Fruit fly (Drosophila melanogaster) whole organism, wandering third instar larva: ENCODE measurements around the gene CG13898.

ENCODE experiments used
- Abd-B ChIP-seq: fragments of >200 bp; optimal IDR thresholded peaks from 2 replicates; lab custom pipeline; 2017; ENCODE audit warnings: missing biosample characterization, missing genetic modification characterization
- CG32264 ChIP-seq: fragments of 200-800 bp; sonication (Bioruptor generic); optimal IDR thresholded peaks from 2 replicates; lab custom pipeline; 2016; ENCODE audit warnings: missing biosample characterization, missing genetic modification characterization
- CG9705 ChIP-seq: fragments of 200-800 bp; sonication (Bioruptor generic); optimal IDR thresholded peaks from 2 replicates; lab custom pipeline; 2018; ENCODE audit warnings: missing biosample characterization, mild to moderate bottlenecking, missing genetic modification characterization
- CrebA ChIP-seq: fragments of 200-800 bp; sonication (Bioruptor generic); optimal IDR thresholded peaks from 2 replicates; lab custom pipeline; 2016; ENCODE audit warnings: missing biosample characterization, mild to moderate bottlenecking, missing genetic modification characterization, borderline replicate concordance
- Dfd ChIP-seq: fragments of >200 bp; optimal IDR thresholded peaks from 2 replicates; lab custom pipeline; 2017; ENCODE audit warnings: missing biosample characterization, missing genetic modification characterization
- Dif ChIP-seq: fragments of 200-275, 200-300 bp; sonication (Bioruptor generic); optimal IDR thresholded peaks from 2 replicates; lab custom pipeline; 2018; ENCODE audit warnings: missing biosample characterization, missing genetic modification characterization; ENCODE audit not compliant: partially characterized antibody
- GATAd ChIP-seq: sonication (Bioruptor generic); optimal IDR thresholded peaks from 2 replicates; lab custom pipeline; 2016; ENCODE audit warnings: missing biosample characterization, missing genetic modification characterization
- HLH106 ChIP-seq: fragments of 200-800 bp; optimal IDR thresholded peaks from 3 replicates; lab custom pipeline; 2019; ENCODE audit warnings: missing biosample characterization, mild to moderate bottlenecking, missing genetic modification characterization, moderate library complexity
- Hnf4 ChIP-seq: fragments of 200-800 bp; sonication (Bioruptor generic); optimal IDR thresholded peaks from 2 replicates; lab custom pipeline; 2016; ENCODE audit warnings: missing biosample characterization, mild to moderate bottlenecking, missing genetic modification characterization
- Hr78 ChIP-seq: fragments of >200 bp; optimal IDR thresholded peaks from 2 replicates; lab custom pipeline; 2017; ENCODE audit warnings: missing biosample characterization, missing genetic modification characterization
- Hr83 ChIP-seq: fragments of 200-300 bp; sonication (Bioruptor generic); optimal IDR thresholded peaks from 2 replicates; lab custom pipeline; 2016; ENCODE audit warnings: missing biosample characterization, mild to moderate bottlenecking, missing genetic modification characterization, moderate library complexity; ENCODE audit not compliant: poor library complexity, severe bottlenecking
- Jra ChIP-seq: sonication (Bioruptor generic); optimal IDR thresholded peaks from 2 replicates; lab custom pipeline; 2016; ENCODE audit warnings: missing biosample characterization, missing genetic modification characterization
- Mio ChIP-seq: sonication (Bioruptor generic); optimal IDR thresholded peaks from 2 replicates; lab custom pipeline; 2016; ENCODE audit warnings: missing biosample characterization, missing genetic modification characterization
- Myc ChIP-seq: fragments of >200 bp; optimal IDR thresholded peaks from 2 replicates; lab custom pipeline; 2017
- N ChIP-seq: fragments of >200 bp; optimal IDR thresholded peaks from 2 replicates; lab custom pipeline; 2018; ENCODE audit warnings: missing biosample characterization, missing external identifiers, missing genetic modification characterization
- OdsH ChIP-seq: fragments of 200-800 bp; sonication (Bioruptor generic); optimal IDR thresholded peaks from 2 replicates; lab custom pipeline; 2016; ENCODE audit warnings: missing biosample characterization, mild to moderate bottlenecking, missing genetic modification characterization
- Rel ChIP-seq, 2 experiments: fragments of 200-800 bp; sonication (Bioruptor generic) in 1 of 2; optimal IDR thresholded peaks; 2 replicates in 1 of 2; 3 replicates in 1 of 2; lab custom pipeline; 2016 to 2019; ENCODE audit warnings: mild to moderate bottlenecking in 2 of 2, missing biosample characterization in 2 of 2, missing genetic modification characterization in 2 of 2, moderate library complexity in 1 of 2
- Sp1 ChIP-seq: fragments of 200-800 bp; sonication (Bioruptor generic); optimal IDR thresholded peaks from 3 replicates; lab custom pipeline; 2019; ENCODE audit warnings: missing biosample characterization, mild to moderate bottlenecking, missing genetic modification characterization, moderate library complexity
- Vsx2 ChIP-seq: fragments of 200-300, 225-300 bp; sonication (Bioruptor generic); optimal IDR thresholded peaks from 2 replicates; lab custom pipeline; 2018; ENCODE audit warnings: missing biosample characterization, missing genetic modification characterization; ENCODE audit not compliant: partially characterized antibody
- br ChIP-seq: fragments of 200-800 bp; sonication (Bioruptor generic); optimal IDR thresholded peaks from 2 replicates; lab custom pipeline; 2016; ENCODE audit warnings: missing biosample characterization, missing genetic modification characterization
- brk ChIP-seq: fragments of 200-800 bp; sonication (Bioruptor generic); optimal IDR thresholded peaks from 2 replicates; lab custom pipeline; 2016; ENCODE audit warnings: missing biosample characterization, mild to moderate bottlenecking, missing genetic modification characterization
- dl ChIP-seq, 2 experiments: fragments of 175-275, 200-275 bp in 1 of 2; fragments of 200-275 bp in 1 of 2; sonication (Bioruptor generic); optimal IDR thresholded peaks; lab custom pipeline; 2018; ENCODE audit warnings: mild to moderate bottlenecking in 2 of 2, missing biosample characterization in 2 of 2, missing genetic modification characterization in 2 of 2, moderate library complexity in 2 of 2; ENCODE audit not compliant: partially characterized antibody in 2 of 2, insufficient read depth in 1 of 2
- dmrt93B ChIP-seq: fragments of 200-800 bp; sonication (Bioruptor generic); optimal IDR thresholded peaks from 2 replicates; lab custom pipeline; 2018; ENCODE audit warnings: missing biosample characterization, mild to moderate bottlenecking, missing genetic modification characterization
- dsf ChIP-seq: sonication (Bioruptor generic); optimal IDR thresholded peaks from 2 replicates; lab custom pipeline; 2016; ENCODE audit warnings: missing biosample characterization, missing genetic modification characterization, borderline replicate concordance
- ey ChIP-seq: fragments of 200-800 bp; sonication (Bioruptor generic); optimal IDR thresholded peaks from 2 replicates; lab custom pipeline; 2016; ENCODE audit warnings: missing biosample characterization, missing genetic modification characterization
- foxo ChIP-seq, 2 experiments: fragments of 200-800 bp; sonication (Bioruptor generic); optimal IDR thresholded peaks; 2 replicates in 1 of 2; 3 replicates in 1 of 2; lab custom pipeline; 2016 to 2017; ENCODE audit warnings: missing biosample characterization in 2 of 2, missing genetic modification characterization in 2 of 2
- fru ChIP-seq: fragments of 200-800 bp; sonication (Bioruptor generic); optimal IDR thresholded peaks from 3 replicates; lab custom pipeline; 2016; ENCODE audit warnings: missing biosample characterization, mild to moderate bottlenecking, missing genetic modification characterization
- h ChIP-seq: fragments of 200-800 bp; sonication (Bioruptor generic); optimal IDR thresholded peaks from 3 replicates; lab custom pipeline; 2016; ENCODE audit warnings: missing biosample characterization, mild to moderate bottlenecking, missing genetic modification characterization
- jim ChIP-seq: fragments of 175-275, 200-325 bp; sonication (Bioruptor generic); optimal IDR thresholded peaks from 2 replicates; lab custom pipeline; 2016; ENCODE audit warnings: missing biosample characterization, mild to moderate bottlenecking, missing genetic modification characterization
- lola ChIP-seq: fragments of >200 bp; optimal IDR thresholded peaks from 2 replicates; lab custom pipeline; 2017; ENCODE audit warnings: missing biosample characterization, missing genetic modification characterization
- pan ChIP-seq: fragments of >200 bp; optimal IDR thresholded peaks from 2 replicates; lab custom pipeline; 2017
- psq ChIP-seq: fragments of 200-800 bp; sonication (Bioruptor generic); optimal IDR thresholded peaks from 3 replicates; lab custom pipeline; 2017; ENCODE audit warnings: missing biosample characterization, mild to moderate bottlenecking, missing genetic modification characterization, moderate library complexity
- rgr ChIP-seq: fragments of 200-800 bp; sonication (Bioruptor generic); optimal IDR thresholded peaks from 3 replicates; lab custom pipeline; 2016; ENCODE audit warnings: missing biosample characterization, mild to moderate bottlenecking, missing genetic modification characterization
- sage ChIP-seq: fragments of 200-800 bp; sonication (Bioruptor generic); optimal IDR thresholded peaks from 2 replicates; lab custom pipeline; 2016; ENCODE audit warnings: missing biosample characterization, mild to moderate bottlenecking, missing genetic modification characterization
- sv ChIP-seq: fragments of 200-800 bp; sonication (Bioruptor generic); optimal IDR thresholded peaks from 3 replicates; lab custom pipeline; 2016; ENCODE audit warnings: missing biosample characterization, missing genetic modification characterization
- tai ChIP-seq: sonication (Bioruptor generic); optimal IDR thresholded peaks from 2 replicates; lab custom pipeline; 2016; ENCODE audit warnings: missing biosample characterization, missing genetic modification characterization
- usp ChIP-seq: fragments of >200 bp; optimal IDR thresholded peaks from 2 replicates; lab custom pipeline; 2017; ENCODE audit warnings: missing biosample characterization, missing genetic modification characterization
- woc ChIP-seq: sonication (Bioruptor generic); optimal IDR thresholded peaks from 2 replicates; lab custom pipeline; 2016; ENCODE audit warnings: missing biosample characterization, mild to moderate bottlenecking, missing genetic modification characterization

Gene CG13898

dm6 chr3L:843626-844025 is 39.8 kb upstream of the CG13898 start, which contains the start of gene Cep290:
Cep290 (plus strand) TSS chr3L:843926.
- TF ChIP-seq Dif (GFP tag; lab: Kevin White, UChicago): no peak
- TF ChIP-seq HLH106: no peak
- no peak for TF ChIP-seq sage (GFP tag; lab: Kevin White, UChicago)
- no peak for TF ChIP-seq Rel (GFP tag; optimal IDR thresholded peaks at IDR 0.05; lab: Kevin White, UChicago)
- no peak for TF ChIP-seq Rel (tag; optimal IDR thresholded peaks at IDR 0.05; lab: Kevin White, UChicago)
- no peak for TF ChIP-seq usp
- TF ChIP-seq pan: no peak
- no peak for TF ChIP-seq rgr (GFP tag; lab: Kevin White, UChicago)
- TF ChIP-seq lola (GFP tag; lab: Kevin White, UChicago): no peak
- TF ChIP-seq Hr78: no peak
- TF ChIP-seq dsf (GFP tag; lab: Kevin White, UChicago): no peak
- TF ChIP-seq Hnf4: no peak

- no peak for TF ChIP-seq h (GFP tag; lab: Kevin White, UChicago)
- TF ChIP-seq pan: no peak
- no peak for TF ChIP-seq brk (GFP tag; lab: Kevin White, UChicago)
- no peak for TF ChIP-seq Hr83 (GFP tag; lab: Kevin White, UChicago)
- no peak for TF ChIP-seq lola (GFP tag; lab: Kevin White, UChicago)
- no peak for TF ChIP-seq Jra
- no peak for TF ChIP-seq Hnf4
- no peak for TF ChIP-seq woc (GFP tag; lab: Kevin White, UChicago)
- TF ChIP-seq jim: no peak
- TF ChIP-seq Dfd: no peak
- TF ChIP-seq Hr78: no peak
- TF ChIP-seq dsf (GFP tag; lab: Kevin White, UChicago): no peak
- no peak for TF ChIP-seq Sp1 (GFP tag; lab: Kevin White, UChicago)
- TF ChIP-seq Vsx2 (GFP tag; lab: Kevin White, UChicago): no peak
- TF ChIP-seq sv (GFP tag; lab: Kevin White, UChicago): no peak
- TF ChIP-seq rgr (GFP tag; lab: Kevin White, UChicago): no peak
- TF ChIP-seq OdsH: no peak
- TF ChIP-seq fru (GFP tag; lab: Kevin White, UChicago): no peak
- no peak for TF ChIP-seq sage (GFP tag; lab: Kevin White, UChicago)
- TF ChIP-seq GATAd (GFP tag; lab: Kevin White, UChicago): no peak
Measured at dm6 chr3L:841260-841659, 37.4 kb upstream of the CG13898 start, which contains the start of the genes JMJD5 and Gr61a. JMJD5 (minus strand) TSS chr3L:841360. Gr61a (plus strand) TSS chr3L:841451.

- TF ChIP-seq dsf (GFP tag; lab: Kevin White, UChicago) (peak; percentile 78), CrebA (GFP tag; lab: Kevin White, UChicago) (no peak), rgr (GFP tag; lab: Kevin White, UChicago) (peak; percentile 94), Hr78 (no peak), usp (no peak), N (GFP tag; lab: Kevin White, UChicago) (no peak), jim (peak; percentile 47), HLH106 (peak; percentile 93), Hr83 (GFP tag; lab: Kevin White, UChicago) (peak; percentile 85), dl (GFP tag; optimal IDR thresholded peaks at IDR 0.05; lab: Kevin White, UChicago; ENCODE audit: insufficient read depth in 1 of 2, partially characterized antibody in 2 of 2) (no peak), br (GFP tag; lab: Kevin White, UChicago) (peak; percentile 92), psq (GFP tag; lab: Kevin White, UChicago) (peak; percentile 84), sv (GFP tag; lab: Kevin White, UChicago) (peak; percentile 93), Mio (peak; percentile 61), OdsH (peak; percentile 90), sage (GFP tag; lab: Kevin White, UChicago) (no peak), fru (GFP tag; lab: Kevin White, UChicago) (peak; percentile 94), Jra (peak; percentile 92), tai (GFP tag; lab: Kevin White, UChicago) (no peak), woc (GFP tag; lab: Kevin White, UChicago) (peak; percentile 93), brk (GFP tag; lab: Kevin White, UChicago) (no peak), ey (GFP tag; lab: Kevin White, UChicago) (peak; percentile 94), Abd-B (GFP tag; lab: Kevin White, UChicago) (no peak), pan (no peak), Dif (GFP tag; lab: Kevin White, UChicago) (no peak), Vsx2 (GFP tag; lab: Kevin White, UChicago) (no peak), CG9705 (GFP tag; lab: Kevin White, UChicago) (peak; percentile 90), lola (GFP tag; lab: Kevin White, UChicago) (no peak), Dfd (no peak), foxo (GFP tag; optimal IDR thresholded peaks at IDR 0.05; lab: Kevin White, UChicago) (peak; percentile 7 to 95), GATAd (GFP tag; lab: Kevin White, UChicago) (no peak), Hnf4 (peak; percentile 93), Sp1 (GFP tag; lab: Kevin White, UChicago) (peak; percentile 90), CG32264 (peak; percentile 71), Myc (peak; percentile 81), Rel (GFP tag; optimal IDR thresholded peaks at IDR 0.05; lab: Kevin White, UChicago) (no peak), Rel (tag; optimal IDR thresholded peaks at IDR 0.05; lab: Kevin White, UChicago) (peak; percentile 75), h (GFP tag; lab: Kevin White, UChicago) (peak; percentile 95), dmrt93B (GFP tag; lab: Kevin White, UChicago) (peak; percentile 79)
Measured at dm6 chr3L:837552-838187, 33.8 kb upstream of the CG13898 start, which contains the start of the genes CG13901 and CG13887. CG13901 (minus strand) TSS chr3L:837821. CG13887 (plus strand) TSS chr3L:837861.
